Worm (Caenorhabditis elegans) whole organism, L2 larva: ENCODE data around the gene ssq-4.

Experiments
- C34F6.9 ChIP-seq: fragments of 150-350 bp; optimal IDR thresholded peaks from 2 replicates; lab custom pipeline; 2014; ENCODE audit warnings: missing biosample characterization, missing genetic modification characterization
- F13H6.1 ChIP-seq: sonication (generic microtip); optimal IDR thresholded peaks from 2 replicates; lab custom pipeline; 2016; ENCODE audit warnings: missing genetic modification characterization, missing compliant biosample characterization
- R02D3.7 ChIP-seq: fragments of 150-350 bp; optimal IDR thresholded peaks from 2 replicates; lab custom pipeline; 2014; ENCODE audit warnings: missing biosample characterization, missing genetic modification characterization
- Y55F3AM.14 ChIP-seq: fragments of 200-800 bp; sonication (Bioruptor generic); optimal IDR thresholded peaks from 2 replicates; lab custom pipeline; 2018; ENCODE audit warnings: mild to moderate bottlenecking, missing genetic modification characterization, missing compliant biosample characterization
- ZK546.5 ChIP-seq: sonication (generic microtip); optimal IDR thresholded peaks from 2 replicates; lab custom pipeline; 2017; ENCODE audit warnings: missing biosample characterization, missing genetic modification characterization
- alr-1 ChIP-seq: fragments of 150-350 bp; optimal IDR thresholded peaks from 2 replicates; lab custom pipeline; 2014; ENCODE audit warnings: missing biosample characterization, missing genetic modification characterization
- aly-2 ChIP-seq: fragments of 150-350 bp; optimal IDR thresholded peaks from 2 replicates; lab custom pipeline; 2014; ENCODE audit warnings: missing biosample characterization, missing genetic modification characterization
- ama-1 ChIP-seq: fragments of 150-350 bp; optimal IDR thresholded peaks from 2 replicates; lab custom pipeline; 2018; ENCODE audit warnings: inconsistent platforms
- ceh-16 ChIP-seq: fragments of 150-350 bp; optimal IDR thresholded peaks from 2 replicates; lab custom pipeline; 2014; ENCODE audit warnings: missing biosample characterization, missing genetic modification characterization
- ceh-82 ChIP-seq: fragments of 150-350 bp; optimal IDR thresholded peaks from 2 replicates; lab custom pipeline; 2014; ENCODE audit warnings: missing biosample characterization, missing genetic modification characterization
- crh-2 ChIP-seq: sonication (generic microtip); optimal IDR thresholded peaks from 2 replicates; lab custom pipeline; 2017; ENCODE audit warnings: missing biosample characterization, missing genetic modification characterization
- dmd-4 ChIP-seq: sonication (generic microtip); optimal IDR thresholded peaks from 2 replicates; lab custom pipeline; 2017; ENCODE audit warnings: missing biosample characterization, missing genetic modification characterization
- egl-27 ChIP-seq: sonication (generic microtip); optimal IDR thresholded peaks from 3 replicates; lab custom pipeline; 2017; ENCODE audit warnings: missing biosample characterization, missing genetic modification reagents, missing genetic modification characterization
- elt-1 ChIP-seq: fragments of 150-350 bp; optimal IDR thresholded peaks from 2 replicates; lab custom pipeline; 2014; ENCODE audit warnings: missing biosample characterization, missing genetic modification characterization
- elt-3 ChIP-seq: sonication (generic microtip); optimal IDR thresholded peaks from 2 replicates; lab custom pipeline; 2017; ENCODE audit warnings: missing biosample characterization, missing genetic modification characterization
- fos-1 ChIP-seq: fragments of 150-350 bp; optimal IDR thresholded peaks from 2 replicates; lab custom pipeline; 2014; ENCODE audit warnings: missing biosample characterization, missing genetic modification characterization
- mbf-1 ChIP-seq: sonication (generic microtip); optimal IDR thresholded peaks from 2 replicates; lab custom pipeline; 2017; ENCODE audit warnings: missing biosample characterization, missing genetic modification characterization
- nhr-10 ChIP-seq: sonication (generic microtip); optimal IDR thresholded peaks from 2 replicates; lab custom pipeline; 2017; ENCODE audit warnings: missing biosample characterization, missing genetic modification characterization
- nhr-11 ChIP-seq: fragments of 150-350 bp; optimal IDR thresholded peaks from 2 replicates; lab custom pipeline; 2014; ENCODE audit warnings: missing biosample characterization, missing genetic modification characterization
- nhr-21 ChIP-seq: fragments of 150-350 bp; optimal IDR thresholded peaks from 2 replicates; lab custom pipeline; 2014; ENCODE audit warnings: missing biosample characterization, missing genetic modification characterization
- nhr-23 ChIP-seq: fragments of 150-350 bp; optimal IDR thresholded peaks from 2 replicates; lab custom pipeline; 2014; ENCODE audit warnings: missing biosample characterization, missing genetic modification reagents, missing genetic modification characterization
- nhr-237 ChIP-seq: fragments of 150-350 bp; optimal IDR thresholded peaks from 2 replicates; lab custom pipeline; 2014; ENCODE audit warnings: missing biosample characterization, missing genetic modification characterization
- nhr-6 ChIP-seq: fragments of 150-350 bp; optimal IDR thresholded peaks from 2 replicates; lab custom pipeline; 2014; ENCODE audit warnings: missing biosample characterization, missing genetic modification characterization
- skn-1 ChIP-seq: sonication (generic microtip); optimal IDR thresholded peaks from 2 replicates; lab custom pipeline; 2017; ENCODE audit warnings: missing biosample characterization, missing genetic modification characterization
- sma-3 ChIP-seq: sonication (generic microtip); optimal IDR thresholded peaks from 2 replicates; lab custom pipeline; 2016; ENCODE audit warnings: missing genetic modification reagents, missing genetic modification characterization, missing compliant biosample characterization
- sma-9 ChIP-seq, 2 experiments: fragments of 150-350 bp in 1 of 2; sonication (generic microtip) in 1 of 2; optimal IDR thresholded peaks; 2 replicates each; lab custom pipeline; 2014 to 2016; ENCODE audit warnings: missing genetic modification characterization in 2 of 2, mild to moderate bottlenecking in 1 of 2, missing biosample characterization in 1 of 2, missing compliant biosample characterization in 1 of 2, missing genetic modification reagents in 1 of 2, moderate library complexity in 1 of 2
- unc-39 ChIP-seq: fragments of 150-350 bp; optimal IDR thresholded peaks from 2 replicates; lab custom pipeline; 2014; ENCODE audit warnings: missing biosample characterization, missing genetic modification characterization
- unc-55 ChIP-seq: fragments of 150-350 bp; sonication (generic microtip); optimal IDR thresholded peaks from 3 replicates; lab custom pipeline; 2014; ENCODE audit warnings: missing biosample characterization, missing genetic modification reagents, missing genetic modification characterization
- unc-62 ChIP-seq: fragments of 150-350 bp; optimal IDR thresholded peaks from 2 replicates; lab custom pipeline; 2014; ENCODE audit warnings: missing biosample characterization, missing genetic modification reagents, missing genetic modification characterization
- ztf-1 ChIP-seq: fragments of 200-800 bp; sonication (Bioruptor generic); conservative IDR thresholded peaks from 2 replicates; pipeline ENCODE4 v1.3.6; 2022; ENCODE audit warnings: missing genetic modification characterization, missing compliant biosample characterization
- ztf-11 ChIP-seq: sonication (generic microtip); optimal IDR thresholded peaks from 2 replicates; lab custom pipeline; 2017; ENCODE audit warnings: missing biosample characterization, missing genetic modification characterization

ssq-4 gene

DNA sequence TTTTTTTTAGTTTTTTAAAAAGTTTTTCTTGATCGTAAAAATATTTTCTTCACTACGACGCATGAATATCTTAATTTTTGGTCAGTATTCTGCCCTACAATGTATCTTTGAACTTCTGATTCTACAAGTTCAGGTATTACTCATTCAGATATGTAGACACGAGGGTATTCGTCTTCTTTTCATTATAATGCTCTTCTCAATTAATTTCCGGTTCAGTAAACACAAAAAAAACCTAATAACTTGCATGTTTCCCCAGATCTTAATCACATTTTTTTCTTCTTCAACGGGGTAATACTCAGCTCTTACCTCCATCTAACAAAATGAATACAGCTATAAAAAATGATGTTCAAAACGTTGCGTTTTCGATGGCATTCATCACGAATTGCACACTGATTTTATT is 24.2 kb upstream of the ssq-4 start, which contains the start of gene str-162:
TSS of gene str-162 (plus strand) at position 301 of the 400 bp plus-strand sequence.
- no peak for TF ChIP-seq dmd-4

- no peak for TF ChIP-seq ceh-16 (tag; lab: Kevin White, UChicago)
Measured at ce11 chrIV:4993128-4993527, 23.2 kb upstream of the ssq-4 start.

DNA sequence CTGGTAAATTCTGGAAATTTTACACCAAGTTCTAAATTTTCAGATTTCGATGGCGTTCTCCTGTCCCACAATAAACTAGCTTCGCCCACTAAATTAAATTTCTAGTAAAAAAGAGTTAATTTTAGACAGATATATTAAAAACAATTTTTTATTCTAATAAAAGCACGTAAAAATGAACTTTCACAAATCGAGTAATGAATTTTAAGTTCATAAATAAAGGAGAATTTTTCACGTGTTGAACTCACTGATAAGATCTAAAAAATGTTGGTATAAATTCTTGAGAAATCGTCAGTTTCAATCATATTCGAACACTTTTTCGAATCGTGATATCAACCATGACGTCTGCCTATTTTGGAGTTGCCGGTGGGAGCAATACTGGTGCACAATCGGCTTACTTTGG is 20.4 kb upstream of the ssq-4 start, which contains the start of gene ssq-2:
TSS of gene ssq-2 (plus strand) at position 301 of the 400 bp plus-strand sequence.
- TF ChIP-seq R02D3.7 (tag; lab: Kevin White, UChicago), result no peak
- TF ChIP-seq, all 48 proteins: peak for 0

DNA sequence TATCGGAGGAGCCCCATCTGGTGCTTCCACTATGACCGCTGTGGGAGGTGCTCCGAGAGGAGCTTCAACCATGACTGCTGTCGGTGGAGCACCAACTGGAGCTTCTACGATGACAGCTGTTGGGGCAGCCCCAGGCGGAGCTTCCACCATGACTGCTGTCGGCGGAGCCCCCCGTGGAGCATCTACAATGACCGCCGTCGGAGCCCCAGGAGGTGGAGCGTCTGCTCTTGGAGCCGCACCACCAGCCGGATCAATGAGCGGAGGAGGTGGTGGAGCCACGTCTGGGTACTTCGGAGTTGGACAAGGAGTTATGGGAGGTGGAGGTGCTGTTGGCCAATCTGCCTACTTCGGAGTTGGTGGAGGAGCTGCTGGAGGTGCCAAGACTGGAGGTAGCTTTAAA is 19.3 kb upstream of the ssq-4 start:
- TF ChIP-seq elt-1 (tag; lab: Kevin White, UChicago) (no peak), nhr-6 (no peak), ceh-16 (tag; lab: Kevin White, UChicago) (no peak), R02D3.7 (tag; lab: Kevin White, UChicago) (no peak), ztf-1 (GFP tag; lab: Robert Waterston, UW) (no peak), Y55F3AM.14 (no peak), skn-1 (tag; lab: Kevin White, UChicago) (no peak), mbf-1 (tag; lab: Kevin White, UChicago) (no peak), unc-62 (GFP tag; lab: Kevin White, UChicago) (no peak), ZK546.5 (no peak), nhr-21 (tag; lab: Kevin White, UChicago) (no peak), dmd-4 (no peak)
- TF ChIP-seq, all 48 proteins: peak for 0

ce11 chrIV:5002448-5002847 is 13.8 kb upstream of the ssq-4 start, which contains the start of gene pes-1:
pes-1 (plus strand) TSS chrIV:5002748.
- TF ChIP-seq R02D3.7 (tag; lab: Kevin White, UChicago), result no peak
- TF ChIP-seq nhr-6, result no peak
- TF ChIP-seq ztf-1 (GFP tag; lab: Robert Waterston, UW), result no peak
- TF ChIP-seq nhr-23 (tag; lab: Kevin White, UChicago), result no peak
- TF ChIP-seq elt-1 (tag; lab: Kevin White, UChicago), result no peak
- no peak for TF ChIP-seq alr-1 (tag; lab: Kevin White, UChicago)
- no peak for TF ChIP-seq unc-39 (tag; lab: Kevin White, UChicago)
- TF ChIP-seq skn-1 (tag; lab: Kevin White, UChicago), result no peak
- TF ChIP-seq, all 48 proteins: peak for 0

- no peak for TF ChIP-seq ZK546.5
- no peak for TF ChIP-seq nhr-23 (tag; lab: Kevin White, UChicago)
- TF ChIP-seq C34F6.9 (tag; lab: Kevin White, UChicago), result no peak
- TF ChIP-seq nhr-10 (tag; lab: Kevin White, UChicago), result no peak
- no peak for TF ChIP-seq F13H6.1 (tag; lab: Kevin White, UChicago)
- TF ChIP-seq fos-1 (tag; lab: Kevin White, UChicago), result no peak
- no peak for TF ChIP-seq elt-3 (tag; lab: Kevin White, UChicago)
- TF ChIP-seq nhr-6, result no peak
- no peak for TF ChIP-seq unc-55 (GFP tag; lab: Kevin White, UChicago)
- TF ChIP-seq ztf-11, result no peak
- TF ChIP-seq skn-1 (tag; lab: Kevin White, UChicago), result no peak
- TF ChIP-seq nhr-11 (tag; lab: Kevin White, UChicago), result no peak
- TF ChIP-seq ceh-82 (tag; lab: Kevin White, UChicago), result no peak
- TF ChIP-seq dmd-4, result no peak
- no peak for TF ChIP-seq aly-2 (tag; lab: Kevin White, UChicago)
- TF ChIP-seq egl-27 (tag; lab: Kevin White, UChicago), result no peak
Measured at ce11 chrIV:5005154-5005553, 11.1 kb upstream of the ssq-4 start.

ce11 chrIV:5008378-5008777 is 7.9 kb upstream of the ssq-4 start, which contains the start of gene srm-2:
srm-2 (plus strand) TSS chrIV:5008678.
- TF ChIP-seq sma-9 (GFP tag; optimal IDR thresholded peaks at IDR 0.05; lab: Kevin White, UChicago) (no peak), sma-9 (tag; optimal IDR thresholded peaks at IDR 0.05; lab: Kevin White, UChicago) (no peak), ZK546.5 (no peak), ama-1 (lab: Kevin White, UChicago) (no peak), mbf-1 (tag; lab: Kevin White, UChicago) (no peak), crh-2 (tag; lab: Kevin White, UChicago) (no peak), Y55F3AM.14 (no peak), fos-1 (tag; lab: Kevin White, UChicago) (no peak), ceh-82 (tag; lab: Kevin White, UChicago) (no peak), C34F6.9 (tag; lab: Kevin White, UChicago) (no peak), sma-3 (no peak), unc-55 (GFP tag; lab: Kevin White, UChicago) (no peak), elt-1 (tag; lab: Kevin White, UChicago) (no peak), nhr-237 (tag; lab: Kevin White, UChicago) (no peak)
- TF ChIP-seq, all 48 proteins: peak for 0
